Worm (Caenorhabditis elegans) whole organism, L2 larva: ENCODE measurements around the gene F56C9.6.
A peak's percentile ranks its signal among the peaks of the same experiment; 100 is the strongest.

Experiments
- C34F6.9 ChIP-seq: fragments of 150-350 bp; optimal IDR thresholded peaks from 2 replicates; lab custom pipeline; 2014; ENCODE audit warnings: missing biosample characterization, missing genetic modification characterization
- F13H6.1 ChIP-seq: sonication (generic microtip); optimal IDR thresholded peaks from 2 replicates; lab custom pipeline; 2016; ENCODE audit warnings: missing genetic modification characterization, missing compliant biosample characterization
- Y55F3AM.14 ChIP-seq: fragments of 200-800 bp; sonication (Bioruptor generic); optimal IDR thresholded peaks from 2 replicates; lab custom pipeline; 2018; ENCODE audit warnings: mild to moderate bottlenecking, missing genetic modification characterization, missing compliant biosample characterization
- ZK546.5 ChIP-seq: sonication (generic microtip); optimal IDR thresholded peaks from 2 replicates; lab custom pipeline; 2017; ENCODE audit warnings: missing biosample characterization, missing genetic modification characterization
- alr-1 ChIP-seq: fragments of 150-350 bp; optimal IDR thresholded peaks from 2 replicates; lab custom pipeline; 2014; ENCODE audit warnings: missing biosample characterization, missing genetic modification characterization
- aly-2 ChIP-seq: fragments of 150-350 bp; optimal IDR thresholded peaks from 2 replicates; lab custom pipeline; 2014; ENCODE audit warnings: missing biosample characterization, missing genetic modification characterization
- blmp-1 ChIP-seq: sonication (generic microtip); optimal IDR thresholded peaks from 2 replicates; lab custom pipeline; 2017; ENCODE audit warnings: missing genetic modification characterization, mild to moderate bottlenecking, missing compliant biosample characterization, antibody characterized with exemption, moderate library complexity; ENCODE audit not compliant: insufficient read depth
- ceh-16 ChIP-seq: fragments of 150-350 bp; optimal IDR thresholded peaks from 2 replicates; lab custom pipeline; 2014; ENCODE audit warnings: missing biosample characterization, missing genetic modification characterization
- crh-2 ChIP-seq: sonication (generic microtip); optimal IDR thresholded peaks from 2 replicates; lab custom pipeline; 2017; ENCODE audit warnings: missing biosample characterization, missing genetic modification characterization
- dmd-4 ChIP-seq: sonication (generic microtip); optimal IDR thresholded peaks from 2 replicates; lab custom pipeline; 2017; ENCODE audit warnings: missing biosample characterization, missing genetic modification characterization
- egl-27 ChIP-seq: sonication (generic microtip); optimal IDR thresholded peaks from 3 replicates; lab custom pipeline; 2017; ENCODE audit warnings: missing biosample characterization, missing genetic modification reagents, missing genetic modification characterization
- elt-1 ChIP-seq: fragments of 150-350 bp; optimal IDR thresholded peaks from 2 replicates; lab custom pipeline; 2014; ENCODE audit warnings: missing biosample characterization, missing genetic modification characterization
- elt-3 ChIP-seq: sonication (generic microtip); optimal IDR thresholded peaks from 2 replicates; lab custom pipeline; 2017; ENCODE audit warnings: missing biosample characterization, missing genetic modification characterization
- fos-1 ChIP-seq: fragments of 150-350 bp; optimal IDR thresholded peaks from 2 replicates; lab custom pipeline; 2014; ENCODE audit warnings: missing biosample characterization, missing genetic modification characterization
- gmeb-1 ChIP-seq: fragments of 150-350 bp; optimal IDR thresholded peaks from 2 replicates; lab custom pipeline; 2014; ENCODE audit warnings: missing biosample characterization, missing genetic modification characterization
- lin-39 ChIP-seq: fragments of 150-350 bp; optimal IDR thresholded peaks from 2 replicates; lab custom pipeline; 2014; ENCODE audit warnings: missing biosample characterization, missing genetic modification reagents, missing genetic modification characterization
- lsy-2 ChIP-seq, 2 experiments: fragments of 150-350 bp in 1 of 2; sonication (generic microtip) in 1 of 2; optimal IDR thresholded peaks; 2 replicates each; lab custom pipeline; 2014 to 2017; ENCODE audit warnings: missing biosample characterization in 2 of 2, missing genetic modification characterization in 2 of 2
- mab-5 ChIP-seq: fragments of 150-350 bp; optimal IDR thresholded peaks from 2 replicates; lab custom pipeline; 2014; ENCODE audit warnings: missing biosample characterization, missing genetic modification characterization
- mdl-1 ChIP-seq, 2 experiments: fragments of 150-350 bp in 1 of 2; sonication (generic microtip) in 1 of 2; optimal IDR thresholded peaks; 2 replicates each; lab custom pipeline; 2017; ENCODE audit warnings: missing biosample characterization in 2 of 2, missing genetic modification characterization in 2 of 2
- nhr-10 ChIP-seq: sonication (generic microtip); optimal IDR thresholded peaks from 2 replicates; lab custom pipeline; 2017; ENCODE audit warnings: missing biosample characterization, missing genetic modification characterization
- nhr-11 ChIP-seq: fragments of 150-350 bp; optimal IDR thresholded peaks from 2 replicates; lab custom pipeline; 2014; ENCODE audit warnings: missing biosample characterization, missing genetic modification characterization
- nhr-12 ChIP-seq: fragments of 150-350 bp; optimal IDR thresholded peaks from 2 replicates; lab custom pipeline; 2014; ENCODE audit warnings: missing biosample characterization, missing genetic modification characterization
- nhr-129 ChIP-seq: fragments of 150-350 bp; optimal IDR thresholded peaks from 2 replicates; lab custom pipeline; 2014; ENCODE audit warnings: missing biosample characterization, missing genetic modification characterization
- nhr-21 ChIP-seq: fragments of 150-350 bp; optimal IDR thresholded peaks from 2 replicates; lab custom pipeline; 2014; ENCODE audit warnings: missing biosample characterization, missing genetic modification characterization
- nhr-23 ChIP-seq: fragments of 150-350 bp; optimal IDR thresholded peaks from 2 replicates; lab custom pipeline; 2014; ENCODE audit warnings: missing biosample characterization, missing genetic modification reagents, missing genetic modification characterization
- nhr-237 ChIP-seq: fragments of 150-350 bp; optimal IDR thresholded peaks from 2 replicates; lab custom pipeline; 2014; ENCODE audit warnings: missing biosample characterization, missing genetic modification characterization
- nhr-25 ChIP-seq: fragments of 150-350 bp; sonication (generic microtip); optimal IDR thresholded peaks from 3 replicates; lab custom pipeline; 2014; ENCODE audit warnings: missing biosample characterization, missing genetic modification characterization
- nhr-6 ChIP-seq: fragments of 150-350 bp; optimal IDR thresholded peaks from 2 replicates; lab custom pipeline; 2014; ENCODE audit warnings: missing biosample characterization, missing genetic modification characterization
- nhr-77 ChIP-seq: fragments of 150-350 bp; optimal IDR thresholded peaks from 2 replicates; lab custom pipeline; 2014; ENCODE audit warnings: missing biosample characterization, missing genetic modification characterization
- peb-1 ChIP-seq: fragments of 150-350 bp; optimal IDR thresholded peaks from 2 replicates; lab custom pipeline; 2014; ENCODE audit warnings: missing biosample characterization, missing genetic modification characterization
- sem-4 ChIP-seq: fragments of 150-350 bp; optimal IDR thresholded peaks from 2 replicates; lab custom pipeline; 2014; ENCODE audit warnings: missing biosample characterization, missing genetic modification reagents, missing genetic modification characterization
- sma-3 ChIP-seq: sonication (generic microtip); optimal IDR thresholded peaks from 2 replicates; lab custom pipeline; 2016; ENCODE audit warnings: missing genetic modification reagents, missing genetic modification characterization, missing compliant biosample characterization
- sma-9 ChIP-seq, 2 experiments: fragments of 150-350 bp in 1 of 2; sonication (generic microtip) in 1 of 2; optimal IDR thresholded peaks; 2 replicates each; lab custom pipeline; 2014 to 2016; ENCODE audit warnings: missing genetic modification characterization in 2 of 2, mild to moderate bottlenecking in 1 of 2, missing biosample characterization in 1 of 2, missing compliant biosample characterization in 1 of 2, missing genetic modification reagents in 1 of 2, moderate library complexity in 1 of 2
- unc-39 ChIP-seq: fragments of 150-350 bp; optimal IDR thresholded peaks from 2 replicates; lab custom pipeline; 2014; ENCODE audit warnings: missing biosample characterization, missing genetic modification characterization
- unc-55 ChIP-seq: fragments of 150-350 bp; sonication (generic microtip); optimal IDR thresholded peaks from 3 replicates; lab custom pipeline; 2014; ENCODE audit warnings: missing biosample characterization, missing genetic modification reagents, missing genetic modification characterization
- unc-62 ChIP-seq: fragments of 150-350 bp; optimal IDR thresholded peaks from 2 replicates; lab custom pipeline; 2014; ENCODE audit warnings: missing biosample characterization, missing genetic modification reagents, missing genetic modification characterization
- ztf-1 ChIP-seq: fragments of 200-800 bp; sonication (Bioruptor generic); conservative IDR thresholded peaks from 2 replicates; pipeline ENCODE4 v1.3.6; 2022; ENCODE audit warnings: missing genetic modification characterization, missing compliant biosample characterization
- ztf-11 ChIP-seq: sonication (generic microtip); optimal IDR thresholded peaks from 2 replicates; lab custom pipeline; 2017; ENCODE audit warnings: missing biosample characterization, missing genetic modification characterization

The F56C9.6 gene

ce11 chrIII:7293075-7293684 is 17.4 kb downstream of the F56C9.6 start, which contains the start of gene cwf-19L2:
Gene cwf-19L2 (plus strand): TSS chrIII:7293634.
- TF ChIP-seq lsy-2 (tag; optimal IDR thresholded peaks at IDR 0.05; lab: Kevin White, UChicago) (peak in 1 of 2 experiments; percentile 80), C34F6.9 (tag; lab: Kevin White, UChicago) (no peak)
- TF ChIP-seq, all 48 proteins: peak for 1

ce11 chrIII:7292569-7292968 is 18.0 kb downstream of the F56C9.6 start:
- TF ChIP-seq nhr-129 = peak; percentile 35
- no peak for TF ChIP-seq aly-2 (tag; lab: Kevin White, UChicago)
- no peak for TF ChIP-seq nhr-10 (tag; lab: Kevin White, UChicago)
- no peak for TF ChIP-seq egl-27 (tag; lab: Kevin White, UChicago)
- TF ChIP-seq fos-1 (tag; lab: Kevin White, UChicago) = peak; percentile 35
- no peak for TF ChIP-seq ztf-1
- TF ChIP-seq nhr-11 (tag; lab: Kevin White, UChicago) = no peak
- no peak for TF ChIP-seq alr-1 (tag; lab: Kevin White, UChicago)
- no peak for TF ChIP-seq elt-1 (tag; lab: Kevin White, UChicago)
- no peak for TF ChIP-seq peb-1 (tag; lab: Kevin White, UChicago)
- TF ChIP-seq sma-9 (GFP tag; optimal IDR thresholded peaks at IDR 0.05; lab: Kevin White, UChicago) = no peak
- TF ChIP-seq sma-9 (tag; optimal IDR thresholded peaks at IDR 0.05; lab: Kevin White, UChicago) = no peak
- no peak for TF ChIP-seq unc-39
- TF ChIP-seq nhr-77 (tag; lab: Kevin White, UChicago) = no peak
- TF ChIP-seq nhr-21 = no peak
- peak in 1 of 2 experiments; percentile 18 for TF ChIP-seq mdl-1 (tag; optimal IDR thresholded peaks at IDR 0.05; lab: Kevin White, UChicago)
- TF ChIP-seq nhr-23 = no peak
- peak; percentile 56 for TF ChIP-seq C34F6.9 (tag; lab: Kevin White, UChicago)
- TF ChIP-seq ceh-16 (tag; lab: Kevin White, UChicago) = no peak
- peak; percentile 4 for TF ChIP-seq unc-55
- no peak for TF ChIP-seq nhr-12 (tag; lab: Kevin White, UChicago)
- peak; percentile 88 for TF ChIP-seq blmp-1
- no peak for TF ChIP-seq mab-5 (tag; lab: Kevin White, UChicago)
- TF ChIP-seq gmeb-1 (tag; lab: Kevin White, UChicago) = no peak
- no peak for TF ChIP-seq sma-3 (GFP tag; lab: Kevin White, UChicago)
- no peak for TF ChIP-seq nhr-237 (tag; lab: Kevin White, UChicago)
- TF ChIP-seq nhr-25 (tag; lab: Kevin White, UChicago) = peak; percentile 33
- TF ChIP-seq nhr-6 (tag; lab: Kevin White, UChicago) = no peak
- no peak for TF ChIP-seq dmd-4
- peak; percentile 35 for TF ChIP-seq crh-2
- no peak for TF ChIP-seq ZK546.5 (tag; lab: Kevin White, UChicago)
- no peak for TF ChIP-seq elt-3 (tag; lab: Kevin White, UChicago)
- TF ChIP-seq F13H6.1 (tag; lab: Kevin White, UChicago) = no peak

DNA sequence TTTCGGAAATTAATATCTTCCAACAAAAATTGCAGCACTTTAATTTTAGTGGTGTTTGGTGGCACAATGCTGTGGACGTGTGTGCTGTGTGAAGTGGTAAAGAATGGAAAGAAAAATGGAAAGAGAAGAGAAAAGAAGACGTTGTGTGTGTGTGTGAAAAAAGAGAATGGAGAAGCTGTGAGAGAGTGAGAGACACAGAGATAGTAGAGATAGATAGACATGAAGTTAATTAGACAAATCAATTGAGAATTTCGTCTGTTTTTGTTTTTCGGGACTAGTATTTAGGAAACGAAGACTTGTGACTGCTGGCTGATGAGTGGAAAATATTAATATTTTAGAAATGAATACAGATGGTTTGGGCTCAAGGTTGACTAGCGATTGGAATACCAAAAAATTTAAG is 19.4 kb downstream of the F56C9.6 start:
- TF ChIP-seq crh-2 (peak; percentile 34), C34F6.9 (tag; lab: Kevin White, UChicago) (peak; percentile 26), mdl-1 (tag; optimal IDR thresholded peaks at IDR 0.05; lab: Kevin White, UChicago) (no peak), lsy-2 (tag; optimal IDR thresholded peaks at IDR 0.05; lab: Kevin White, UChicago) (peak in 1 of 2 experiments; percentile 34), unc-55 (peak; percentile 20)

DNA sequence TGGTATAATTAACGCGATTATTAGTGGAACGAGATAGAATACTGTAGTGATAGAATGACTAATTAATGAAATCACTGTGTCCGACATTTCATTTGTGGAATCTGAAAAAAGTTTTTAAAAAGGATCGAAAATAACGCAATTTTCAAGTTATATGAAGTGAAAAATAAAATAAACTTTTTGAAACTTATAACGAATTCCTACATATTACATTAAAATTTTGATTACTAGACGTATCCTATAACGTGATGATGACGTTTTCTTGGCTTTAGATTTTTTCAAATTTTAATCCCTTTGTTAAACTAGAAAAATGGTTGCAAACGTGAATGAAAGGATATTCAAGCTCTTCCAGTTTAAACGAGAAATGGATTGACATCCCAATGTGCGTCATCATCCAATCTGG is 20.1 kb downstream of the F56C9.6 start, which contains the start of gene algn-11:
TSS of gene algn-11 (minus strand) at position 101 of the 400 bp plus-strand sequence.
- no peak for TF ChIP-seq fos-1 (tag; lab: Kevin White, UChicago)
- no peak for TF ChIP-seq ztf-11 (tag; lab: Kevin White, UChicago)
- no peak for TF ChIP-seq unc-62 (GFP tag; lab: Kevin White, UChicago)
- no peak for TF ChIP-seq crh-2
- TF ChIP-seq nhr-77 (tag; lab: Kevin White, UChicago) = no peak
- no peak for TF ChIP-seq nhr-129
- TF ChIP-seq dmd-4 = no peak
- TF ChIP-seq sem-4 (tag; lab: Kevin White, UChicago) = no peak
- TF ChIP-seq lin-39 (tag; lab: Kevin White, UChicago) = no peak
- no peak for TF ChIP-seq nhr-10 (tag; lab: Kevin White, UChicago)
- no peak for TF ChIP-seq Y55F3AM.14 (GFP tag; lab: Kevin White, UChicago)
- TF ChIP-seq gmeb-1 (tag; lab: Kevin White, UChicago) = no peak
- no peak for TF ChIP-seq elt-3 (tag; lab: Kevin White, UChicago)
- no peak for TF ChIP-seq sma-9 (GFP tag; optimal IDR thresholded peaks at IDR 0.05; lab: Kevin White, UChicago)
- no peak for TF ChIP-seq sma-9 (tag; optimal IDR thresholded peaks at IDR 0.05; lab: Kevin White, UChicago)
- TF ChIP-seq nhr-237 (tag; lab: Kevin White, UChicago) = no peak
- TF ChIP-seq elt-1 (tag; lab: Kevin White, UChicago) = no peak
